Fruit fly (Drosophila melanogaster) whole organism, wandering third instar larva: ENCODE measurements around the gene CG33223.

ENCODE experiments used
- CG32264 ChIP-seq: fragments of 200-800 bp; sonication (Bioruptor generic); optimal IDR thresholded peaks from 2 replicates; lab custom pipeline; 2016; ENCODE audit warnings: missing biosample characterization, missing genetic modification characterization
- CG9705 ChIP-seq: fragments of 200-800 bp; sonication (Bioruptor generic); optimal IDR thresholded peaks from 2 replicates; lab custom pipeline; 2018; ENCODE audit warnings: missing biosample characterization, mild to moderate bottlenecking, missing genetic modification characterization
- CrebA ChIP-seq: fragments of 200-800 bp; sonication (Bioruptor generic); optimal IDR thresholded peaks from 2 replicates; lab custom pipeline; 2016; ENCODE audit warnings: missing biosample characterization, mild to moderate bottlenecking, missing genetic modification characterization, borderline replicate concordance
- Dfd ChIP-seq: fragments of >200 bp; optimal IDR thresholded peaks from 2 replicates; lab custom pipeline; 2017; ENCODE audit warnings: missing biosample characterization, missing genetic modification characterization
- Dif ChIP-seq: fragments of 200-275, 200-300 bp; sonication (Bioruptor generic); optimal IDR thresholded peaks from 2 replicates; lab custom pipeline; 2018; ENCODE audit warnings: missing biosample characterization, missing genetic modification characterization; ENCODE audit not compliant: partially characterized antibody
- HLH106 ChIP-seq: fragments of 200-800 bp; optimal IDR thresholded peaks from 3 replicates; lab custom pipeline; 2019; ENCODE audit warnings: missing biosample characterization, mild to moderate bottlenecking, missing genetic modification characterization, moderate library complexity
- Hnf4 ChIP-seq: fragments of 200-800 bp; sonication (Bioruptor generic); optimal IDR thresholded peaks from 2 replicates; lab custom pipeline; 2016; ENCODE audit warnings: missing biosample characterization, mild to moderate bottlenecking, missing genetic modification characterization
- Hr78 ChIP-seq: fragments of >200 bp; optimal IDR thresholded peaks from 2 replicates; lab custom pipeline; 2017; ENCODE audit warnings: missing biosample characterization, missing genetic modification characterization
- Hr83 ChIP-seq: fragments of 200-300 bp; sonication (Bioruptor generic); optimal IDR thresholded peaks from 2 replicates; lab custom pipeline; 2016; ENCODE audit warnings: missing biosample characterization, mild to moderate bottlenecking, missing genetic modification characterization, moderate library complexity; ENCODE audit not compliant: poor library complexity, severe bottlenecking
- Jra ChIP-seq: sonication (Bioruptor generic); optimal IDR thresholded peaks from 2 replicates; lab custom pipeline; 2016; ENCODE audit warnings: missing biosample characterization, missing genetic modification characterization
- Mio ChIP-seq: sonication (Bioruptor generic); optimal IDR thresholded peaks from 2 replicates; lab custom pipeline; 2016; ENCODE audit warnings: missing biosample characterization, missing genetic modification characterization
- Myc ChIP-seq: fragments of >200 bp; optimal IDR thresholded peaks from 2 replicates; lab custom pipeline; 2017
- N ChIP-seq: fragments of >200 bp; optimal IDR thresholded peaks from 2 replicates; lab custom pipeline; 2018; ENCODE audit warnings: missing biosample characterization, missing external identifiers, missing genetic modification characterization
- OdsH ChIP-seq: fragments of 200-800 bp; sonication (Bioruptor generic); optimal IDR thresholded peaks from 2 replicates; lab custom pipeline; 2016; ENCODE audit warnings: missing biosample characterization, mild to moderate bottlenecking, missing genetic modification characterization
- Rel ChIP-seq, 2 experiments: fragments of 200-800 bp; sonication (Bioruptor generic) in 1 of 2; optimal IDR thresholded peaks; 2 replicates in 1 of 2; 3 replicates in 1 of 2; lab custom pipeline; 2016 to 2019; ENCODE audit warnings: mild to moderate bottlenecking in 2 of 2, missing biosample characterization in 2 of 2, missing genetic modification characterization in 2 of 2, moderate library complexity in 1 of 2
- Sp1 ChIP-seq: fragments of 200-800 bp; sonication (Bioruptor generic); optimal IDR thresholded peaks from 3 replicates; lab custom pipeline; 2019; ENCODE audit warnings: missing biosample characterization, mild to moderate bottlenecking, missing genetic modification characterization, moderate library complexity
- Vsx2 ChIP-seq: fragments of 200-300, 225-300 bp; sonication (Bioruptor generic); optimal IDR thresholded peaks from 2 replicates; lab custom pipeline; 2018; ENCODE audit warnings: missing biosample characterization, missing genetic modification characterization; ENCODE audit not compliant: partially characterized antibody
- brk ChIP-seq: fragments of 200-800 bp; sonication (Bioruptor generic); optimal IDR thresholded peaks from 2 replicates; lab custom pipeline; 2016; ENCODE audit warnings: missing biosample characterization, mild to moderate bottlenecking, missing genetic modification characterization
- dl ChIP-seq, 2 experiments: fragments of 175-275, 200-275 bp in 1 of 2; fragments of 200-275 bp in 1 of 2; sonication (Bioruptor generic); optimal IDR thresholded peaks; lab custom pipeline; 2018; ENCODE audit warnings: mild to moderate bottlenecking in 2 of 2, missing biosample characterization in 2 of 2, missing genetic modification characterization in 2 of 2, moderate library complexity in 2 of 2; ENCODE audit not compliant: partially characterized antibody in 2 of 2, insufficient read depth in 1 of 2
- dmrt93B ChIP-seq: fragments of 200-800 bp; sonication (Bioruptor generic); optimal IDR thresholded peaks from 2 replicates; lab custom pipeline; 2018; ENCODE audit warnings: missing biosample characterization, mild to moderate bottlenecking, missing genetic modification characterization
- dsf ChIP-seq: sonication (Bioruptor generic); optimal IDR thresholded peaks from 2 replicates; lab custom pipeline; 2016; ENCODE audit warnings: missing biosample characterization, missing genetic modification characterization, borderline replicate concordance
- ey ChIP-seq: fragments of 200-800 bp; sonication (Bioruptor generic); optimal IDR thresholded peaks from 2 replicates; lab custom pipeline; 2016; ENCODE audit warnings: missing biosample characterization, missing genetic modification characterization
- foxo ChIP-seq, 2 experiments: fragments of 200-800 bp; sonication (Bioruptor generic); optimal IDR thresholded peaks; 2 replicates in 1 of 2; 3 replicates in 1 of 2; lab custom pipeline; 2016 to 2017; ENCODE audit warnings: missing biosample characterization in 2 of 2, missing genetic modification characterization in 2 of 2
- fru ChIP-seq: fragments of 200-800 bp; sonication (Bioruptor generic); optimal IDR thresholded peaks from 3 replicates; lab custom pipeline; 2016; ENCODE audit warnings: missing biosample characterization, mild to moderate bottlenecking, missing genetic modification characterization
- h ChIP-seq: fragments of 200-800 bp; sonication (Bioruptor generic); optimal IDR thresholded peaks from 3 replicates; lab custom pipeline; 2016; ENCODE audit warnings: missing biosample characterization, mild to moderate bottlenecking, missing genetic modification characterization
- lola ChIP-seq: fragments of >200 bp; optimal IDR thresholded peaks from 2 replicates; lab custom pipeline; 2017; ENCODE audit warnings: missing biosample characterization, missing genetic modification characterization
- psq ChIP-seq: fragments of 200-800 bp; sonication (Bioruptor generic); optimal IDR thresholded peaks from 3 replicates; lab custom pipeline; 2017; ENCODE audit warnings: missing biosample characterization, mild to moderate bottlenecking, missing genetic modification characterization, moderate library complexity
- rgr ChIP-seq: fragments of 200-800 bp; sonication (Bioruptor generic); optimal IDR thresholded peaks from 3 replicates; lab custom pipeline; 2016; ENCODE audit warnings: missing biosample characterization, mild to moderate bottlenecking, missing genetic modification characterization
- sv ChIP-seq: fragments of 200-800 bp; sonication (Bioruptor generic); optimal IDR thresholded peaks from 3 replicates; lab custom pipeline; 2016; ENCODE audit warnings: missing biosample characterization, missing genetic modification characterization
- tai ChIP-seq: sonication (Bioruptor generic); optimal IDR thresholded peaks from 2 replicates; lab custom pipeline; 2016; ENCODE audit warnings: missing biosample characterization, missing genetic modification characterization
- usp ChIP-seq: fragments of >200 bp; optimal IDR thresholded peaks from 2 replicates; lab custom pipeline; 2017; ENCODE audit warnings: missing biosample characterization, missing genetic modification characterization
- woc ChIP-seq: sonication (Bioruptor generic); optimal IDR thresholded peaks from 2 replicates; lab custom pipeline; 2016; ENCODE audit warnings: missing biosample characterization, mild to moderate bottlenecking, missing genetic modification characterization

The CG33223 gene

DNA sequence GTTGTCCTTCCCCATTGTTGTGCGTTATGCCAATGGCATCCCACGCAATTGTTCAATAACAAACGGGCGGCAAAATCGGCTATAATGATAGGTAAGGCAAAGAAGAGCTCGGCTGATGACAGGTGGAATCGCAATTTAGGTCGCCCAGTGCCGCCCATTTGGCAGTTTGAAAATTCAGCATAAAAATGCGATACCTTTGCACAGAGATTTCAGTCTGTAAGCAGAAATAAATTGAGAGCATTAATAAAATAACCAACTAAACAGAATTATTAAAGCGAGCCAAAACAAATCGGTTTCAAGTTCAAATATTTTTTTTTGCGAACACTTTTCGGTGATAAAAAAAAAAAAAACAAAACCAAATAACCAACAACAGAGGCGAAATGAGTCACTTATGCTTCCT is at the start of gene CG33223:
Gene CG33223, minus strand, starts transcription at position 215 of the 400 bp plus-strand sequence.
- no peak for TF ChIP-seq Hnf4
- no peak for TF ChIP-seq Jra (GFP tag; lab: Kevin White, UChicago)
- TF ChIP-seq rgr (GFP tag; lab: Kevin White, UChicago), result no peak
- no peak for TF ChIP-seq OdsH (GFP tag; lab: Kevin White, UChicago)
- no peak for TF ChIP-seq brk (GFP tag; lab: Kevin White, UChicago)
- TF ChIP-seq Vsx2, result no peak
- no peak for TF ChIP-seq sv (GFP tag; lab: Kevin White, UChicago)
- no peak for TF ChIP-seq HLH106 (tag; lab: Kevin White, UChicago)
- TF ChIP-seq Myc, result no peak
- no peak for TF ChIP-seq Mio (GFP tag; lab: Kevin White, UChicago)
- TF ChIP-seq dmrt93B (GFP tag; lab: Kevin White, UChicago), result no peak
- TF ChIP-seq h (GFP tag; lab: Kevin White, UChicago), result no peak
- TF ChIP-seq lola, result no peak
- TF ChIP-seq Hr78 (GFP tag; lab: Kevin White, UChicago), result no peak
- TF ChIP-seq CG32264 (GFP tag; lab: Kevin White, UChicago), result no peak
- no peak for TF ChIP-seq Rel (GFP tag; optimal IDR thresholded peaks at IDR 0.05; lab: Kevin White, UChicago)
- TF ChIP-seq Rel (tag; optimal IDR thresholded peaks at IDR 0.05; lab: Kevin White, UChicago), result no peak
- no peak for TF ChIP-seq CG9705 (GFP tag; lab: Kevin White, UChicago)
- no peak for TF ChIP-seq dsf (GFP tag; lab: Kevin White, UChicago)

- TF ChIP-seq sv (GFP tag; lab: Kevin White, UChicago) (no peak), ey (no peak), N (no peak), foxo (GFP tag; optimal IDR thresholded peaks at IDR 0.05; lab: Kevin White, UChicago) (no peak), CG9705 (GFP tag; lab: Kevin White, UChicago) (no peak), Vsx2 (no peak), Mio (GFP tag; lab: Kevin White, UChicago) (no peak)
Measured at dm6 chrX:8531775-8532174, 48.1 kb upstream of the CG33223 start.

DNA sequence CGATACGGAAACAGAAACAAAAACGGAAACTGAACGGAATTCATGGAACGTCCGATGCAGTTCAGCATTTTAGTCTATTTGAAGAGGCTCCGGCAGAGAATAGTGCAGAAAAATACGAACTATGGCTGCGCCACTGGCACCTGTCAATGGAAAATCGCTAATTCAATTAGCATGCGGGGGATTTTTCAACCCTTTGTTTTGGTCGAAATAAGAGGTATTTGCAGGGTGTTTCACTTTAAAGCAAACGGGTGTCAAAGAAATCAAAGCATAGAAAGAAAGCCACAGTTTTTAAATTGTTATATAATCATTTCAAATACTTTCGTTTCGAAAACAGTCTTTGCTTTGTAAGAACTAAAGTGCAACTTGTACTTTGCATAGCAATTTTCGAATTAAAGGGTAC is 45.9 kb upstream of the CG33223 start, which contains the start of gene PIP82:
Gene PIP82, minus strand, starts transcription at position 101 of the 400 bp plus-strand sequence.
- TF ChIP-seq N, result no peak
- TF ChIP-seq psq (GFP tag; lab: Kevin White, UChicago), result no peak
- no peak for TF ChIP-seq CrebA (GFP tag; lab: Kevin White, UChicago)
- no peak for TF ChIP-seq OdsH (GFP tag; lab: Kevin White, UChicago)
- TF ChIP-seq dl (GFP tag; optimal IDR thresholded peaks at IDR 0.05; lab: Kevin White, UChicago; ENCODE audit: insufficient read depth in 1 of 2, partially characterized antibody in 2 of 2), result no peak
- no peak for TF ChIP-seq sv (GFP tag; lab: Kevin White, UChicago)
- TF ChIP-seq Rel (GFP tag; optimal IDR thresholded peaks at IDR 0.05; lab: Kevin White, UChicago), result no peak
- TF ChIP-seq Rel (tag; optimal IDR thresholded peaks at IDR 0.05; lab: Kevin White, UChicago), result no peak
- no peak for TF ChIP-seq Hnf4
- no peak for TF ChIP-seq Sp1
- TF ChIP-seq tai (GFP tag; lab: Kevin White, UChicago), result no peak
- TF ChIP-seq fru (GFP tag; lab: Kevin White, UChicago), result no peak
- no peak for TF ChIP-seq foxo (GFP tag; optimal IDR thresholded peaks at IDR 0.05; lab: Kevin White, UChicago)
- no peak for TF ChIP-seq brk (GFP tag; lab: Kevin White, UChicago)

- TF ChIP-seq Myc (no peak), woc (GFP tag; lab: Kevin White, UChicago) (no peak), Rel (GFP tag; optimal IDR thresholded peaks at IDR 0.05; lab: Kevin White, UChicago) (no peak), Rel (tag; optimal IDR thresholded peaks at IDR 0.05; lab: Kevin White, UChicago) (no peak), CrebA (GFP tag; lab: Kevin White, UChicago) (no peak), Hr78 (GFP tag; lab: Kevin White, UChicago) (no peak), Vsx2 (no peak), Hr83 (GFP tag; lab: Kevin White, UChicago) (no peak), Jra (GFP tag; lab: Kevin White, UChicago) (no peak), CG32264 (GFP tag; lab: Kevin White, UChicago) (no peak), usp (GFP tag; lab: Kevin White, UChicago) (no peak), Dif (GFP tag; lab: Kevin White, UChicago) (no peak), CG9705 (GFP tag; lab: Kevin White, UChicago) (no peak), psq (GFP tag; lab: Kevin White, UChicago) (no peak), dmrt93B (GFP tag; lab: Kevin White, UChicago) (no peak), dl (GFP tag; optimal IDR thresholded peaks at IDR 0.05; lab: Kevin White, UChicago; ENCODE audit: insufficient read depth in 1 of 2, partially characterized antibody in 2 of 2) (no peak), Dfd (GFP tag; lab: Kevin White, UChicago) (no peak), lola (no peak), OdsH (GFP tag; lab: Kevin White, UChicago) (no peak), HLH106 (tag; lab: Kevin White, UChicago) (no peak)
- TF ChIP-seq, all 38 proteins: peak for 0
Measured at dm6 chrX:8523572-8524155, 40.0 kb upstream of the CG33223 start.
